Worm (Caenorhabditis elegans) whole organism, late embryonic: Measurements from ENCODE around the gene chk-2.
"Not testable (repeated sequence)": the region's sequence is repeated elsewhere in the genome, so short reads cannot be mapped to it uniquely, and the experiment has no call there.

Experiments used
- K09A11.1 ChIP-seq: sonication (generic microtip); optimal IDR thresholded peaks from 2 replicates; lab custom pipeline; 2017; ENCODE audit warnings: antibody characterized with exemption, mild to moderate bottlenecking, missing genetic modification characterization, missing compliant biosample characterization; ENCODE audit not compliant: insufficient read depth
- ahr-1 ChIP-seq: sonication (generic microtip); optimal IDR thresholded peaks from 2 replicates; lab custom pipeline; 2016; ENCODE audit warnings: missing genetic modification characterization, missing compliant biosample characterization
- ceh-19 ChIP-seq: fragments of 200-800 bp; sonication (Bioruptor generic); optimal IDR thresholded peaks from 2 replicates; lab custom pipeline; 2018; ENCODE audit warnings: mild to moderate bottlenecking, missing genetic modification characterization, missing compliant biosample characterization
- ceh-2 ChIP-seq: sonication (generic microtip); optimal IDR thresholded peaks from 2 replicates; lab custom pipeline; 2016; ENCODE audit warnings: missing genotype, missing genetic modification characterization, missing compliant biosample characterization
- ceh-24 ChIP-seq: sonication (generic microtip); optimal IDR thresholded peaks from 2 replicates; lab custom pipeline; 2016; ENCODE audit warnings: mild to moderate bottlenecking, missing genetic modification characterization, missing compliant biosample characterization
- ceh-30 ChIP-seq: fragments of 150-350 bp; optimal IDR thresholded peaks from 2 replicates; lab custom pipeline; 2014; ENCODE audit warnings: missing biosample characterization, missing genetic modification characterization
- ceh-31 ChIP-seq: sonication (generic microtip); optimal IDR thresholded peaks from 2 replicates; lab custom pipeline; 2016; ENCODE audit warnings: missing genetic modification characterization, missing compliant biosample characterization
- ceh-6 ChIP-seq: fragments of 200-800 bp; sonication (Bioruptor generic); optimal IDR thresholded peaks from 2 replicates; lab custom pipeline; 2018; ENCODE audit warnings: mild to moderate bottlenecking, missing genetic modification characterization, missing compliant biosample characterization
- che-1 ChIP-seq: sonication (generic microtip); optimal IDR thresholded peaks from 2 replicates; lab custom pipeline; 2016; ENCODE audit warnings: mild to moderate bottlenecking, missing genetic modification characterization, missing compliant biosample characterization
- dmd-4 ChIP-seq: sonication (generic microtip); optimal IDR thresholded peaks from 2 replicates; lab custom pipeline; 2016; ENCODE audit warnings: borderline replicate concordance, missing genetic modification characterization, missing compliant biosample characterization
- dve-1 ChIP-seq: sonication (generic microtip); optimal IDR thresholded peaks from 2 replicates; lab custom pipeline; 2017; ENCODE audit warnings: antibody characterized with exemption, mild to moderate bottlenecking, missing genetic modification characterization, missing compliant biosample characterization
- elt-2 ChIP-seq: sonication (generic microtip); optimal IDR thresholded peaks from 2 replicates; lab custom pipeline; 2016; ENCODE audit warnings: missing genetic modification reagents, missing genetic modification characterization, missing compliant biosample characterization
- elt-4 ChIP-seq: sonication (generic microtip); optimal IDR thresholded peaks from 2 replicates; lab custom pipeline; 2016; ENCODE audit warnings: missing genetic modification characterization, missing compliant biosample characterization
- ets-4 ChIP-seq: sonication (generic microtip); optimal IDR thresholded peaks from 2 replicates; lab custom pipeline; 2016; ENCODE audit warnings: missing genetic modification characterization, missing compliant biosample characterization
- eyg-1 ChIP-seq: sonication (generic microtip); optimal IDR thresholded peaks from 2 replicates; lab custom pipeline; 2016; ENCODE audit warnings: missing genotype, missing genetic modification characterization, missing compliant biosample characterization
- fax-1 ChIP-seq: sonication (generic microtip); optimal IDR thresholded peaks from 2 replicates; lab custom pipeline; 2016; ENCODE audit warnings: missing genotype, missing genetic modification characterization, missing compliant biosample characterization
- fkh-10 ChIP-seq: fragments of 150-350 bp; optimal IDR thresholded peaks from 2 replicates; lab custom pipeline; 2014; ENCODE audit warnings: missing biosample characterization, missing genetic modification reagents, missing genetic modification characterization
- fkh-6 ChIP-seq: sonication (generic microtip); optimal IDR thresholded peaks from 2 replicates; lab custom pipeline; 2016; ENCODE audit warnings: missing genetic modification characterization, missing compliant biosample characterization
- gmeb-2 ChIP-seq: sonication (generic microtip); optimal IDR thresholded peaks from 2 replicates; lab custom pipeline; 2016; ENCODE audit warnings: missing genetic modification characterization, inconsistent platforms, missing compliant biosample characterization
- hlh-15 ChIP-seq: sonication (generic microtip); optimal IDR thresholded peaks from 2 replicates; lab custom pipeline; 2016; ENCODE audit warnings: missing genetic modification characterization, missing compliant biosample characterization
- hlh-6 ChIP-seq: sonication (generic microtip); optimal IDR thresholded peaks from 2 replicates; lab custom pipeline; 2016; ENCODE audit warnings: missing genotype, missing genetic modification characterization, missing compliant biosample characterization
- hlh-8 ChIP-seq: sonication (generic microtip); optimal IDR thresholded peaks from 2 replicates; lab custom pipeline; 2016; ENCODE audit warnings: missing genotype, missing genetic modification characterization, missing compliant biosample characterization
- lim-6 ChIP-seq: sonication (generic microtip); optimal IDR thresholded peaks from 2 replicates; lab custom pipeline; 2016; ENCODE audit warnings: missing genetic modification characterization, missing compliant biosample characterization
- madf-2 ChIP-seq: sonication (generic microtip); optimal IDR thresholded peaks from 2 replicates; lab custom pipeline; 2017; ENCODE audit warnings: missing genetic modification characterization, missing compliant biosample characterization
- mec-3 ChIP-seq: sonication (generic microtip); optimal IDR thresholded peaks from 2 replicates; lab custom pipeline; 2016; ENCODE audit warnings: borderline replicate concordance, missing genetic modification characterization, missing compliant biosample characterization
- pag-3 ChIP-seq: sonication (generic microtip); optimal IDR thresholded peaks from 2 replicates; lab custom pipeline; 2016; ENCODE audit warnings: missing compliant biosample characterization, missing genetic modification characterization, borderline replicate concordance
- pha-2 ChIP-seq: sonication (generic microtip); optimal IDR thresholded peaks from 2 replicates; lab custom pipeline; 2017; ENCODE audit warnings: mild to moderate bottlenecking, missing genetic modification characterization, missing compliant biosample characterization
- pqm-1 ChIP-seq: sonication (generic microtip); optimal IDR thresholded peaks from 2 replicates; lab custom pipeline; 2016; ENCODE audit warnings: missing genetic modification characterization, missing compliant biosample characterization
- ref-2 ChIP-seq: sonication (generic microtip); optimal IDR thresholded peaks from 2 replicates; lab custom pipeline; 2016; ENCODE audit warnings: missing genetic modification characterization, missing compliant biosample characterization
- rnt-1 ChIP-seq: sonication (generic microtip); optimal IDR thresholded peaks from 2 replicates; lab custom pipeline; 2016; ENCODE audit warnings: missing genetic modification characterization, missing compliant biosample characterization
- sdc-2 ChIP-seq: sonication (generic microtip); optimal IDR thresholded peaks from 2 replicates; lab custom pipeline; 2016; ENCODE audit warnings: missing genotype, missing genetic modification characterization, missing compliant biosample characterization
- sox-2 ChIP-seq: fragments of 200-800 bp; sonication (Bioruptor generic); IDR thresholded peaks from 2 replicates; pipeline ENCODE4 v1.3.6; 2022; ENCODE audit warnings: missing genetic modification reagents, missing genetic modification characterization, missing compliant biosample characterization
- sox-4 ChIP-seq: sonication (generic microtip); optimal IDR thresholded peaks from 2 replicates; lab custom pipeline; 2017; ENCODE audit warnings: mild to moderate bottlenecking, missing genetic modification characterization, inconsistent platforms, missing compliant biosample characterization
- unc-42 ChIP-seq: sonication (generic microtip); optimal IDR thresholded peaks from 2 replicates; lab custom pipeline; 2016; ENCODE audit warnings: missing genotype, missing genetic modification characterization, missing compliant biosample characterization
- ztf-16 ChIP-seq: sonication (generic microtip); optimal IDR thresholded peaks from 2 replicates; lab custom pipeline; 2017; ENCODE audit warnings: missing genetic modification characterization, missing compliant biosample characterization

chk-2 gene

DNA sequence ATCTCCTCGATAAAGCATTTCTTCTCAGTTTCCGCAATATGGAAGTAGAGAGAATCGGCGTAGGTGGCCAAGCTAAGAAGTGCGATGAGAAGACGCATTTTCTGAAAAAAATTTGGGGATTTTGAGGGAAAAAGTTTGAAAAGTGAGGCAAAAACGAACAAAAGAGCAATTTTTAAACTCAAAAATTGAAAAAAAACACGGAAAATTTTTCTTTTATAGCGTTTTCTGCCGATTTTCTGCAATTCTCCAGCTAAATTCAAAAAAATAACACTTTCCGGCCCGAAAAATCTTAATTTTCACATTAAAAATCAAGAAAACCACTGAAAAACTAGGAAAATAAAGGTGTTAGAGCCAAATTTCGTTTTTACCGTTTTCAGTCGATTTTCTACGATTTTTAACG lies 33.2 kb upstream of the chk-2 start, which contains the start of gene tmed-4:
Gene tmed-4 (minus strand): TSS at position 101 of the 400 bp plus-strand sequence.
- TF ChIP-seq ets-4; unc-42 (tag; lab: Kevin White, UChicago); dmd-4 (tag; lab: Kevin White, UChicago): not testable (repeated sequence)

DNA sequence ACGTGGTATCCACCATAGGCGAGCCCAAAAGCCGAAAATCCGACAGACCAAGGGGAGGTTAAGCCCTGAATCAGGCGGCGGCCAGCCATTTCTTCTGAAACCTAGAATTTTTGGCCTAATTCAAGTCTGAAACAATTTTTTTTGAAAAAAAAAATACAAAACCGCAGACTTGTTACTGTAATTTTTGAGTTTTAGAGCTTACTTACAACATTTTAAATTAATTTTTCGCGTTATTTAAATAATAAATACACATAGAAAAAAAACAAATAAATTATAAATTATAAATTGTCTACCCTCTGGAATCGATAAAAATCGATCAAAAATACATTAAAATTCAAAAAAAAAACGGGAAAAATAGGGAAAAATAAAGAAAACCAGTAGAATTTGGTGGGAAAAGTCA lies 30.7 kb upstream of the chk-2 start, which contains the start of gene dhs-24:
Gene dhs-24 (minus strand): TSS at position 101 of the 400 bp plus-strand sequence.
- TF ChIP-seq che-1 (tag; lab: Kevin White, UChicago) (no peak), fkh-10 (GFP tag; lab: Kevin White, UChicago) (no peak), sdc-2 (tag; lab: Kevin White, UChicago) (no peak), sox-2 (GFP tag; lab: Robert Waterston, UW) (no peak), fax-1 (tag; lab: Kevin White, UChicago) (no peak), eyg-1 (tag; lab: Kevin White, UChicago) (no peak), lim-6 (tag; lab: Kevin White, UChicago) (no peak), ceh-24 (tag; lab: Kevin White, UChicago) (no peak), rnt-1 (no peak), ahr-1 (tag; lab: Kevin White, UChicago) (no peak), fkh-6 (no peak), hlh-8 (tag; lab: Kevin White, UChicago) (no peak), K09A11.1 (tag; lab: Kevin White, UChicago) (no peak), ref-2 (no peak)

DNA sequence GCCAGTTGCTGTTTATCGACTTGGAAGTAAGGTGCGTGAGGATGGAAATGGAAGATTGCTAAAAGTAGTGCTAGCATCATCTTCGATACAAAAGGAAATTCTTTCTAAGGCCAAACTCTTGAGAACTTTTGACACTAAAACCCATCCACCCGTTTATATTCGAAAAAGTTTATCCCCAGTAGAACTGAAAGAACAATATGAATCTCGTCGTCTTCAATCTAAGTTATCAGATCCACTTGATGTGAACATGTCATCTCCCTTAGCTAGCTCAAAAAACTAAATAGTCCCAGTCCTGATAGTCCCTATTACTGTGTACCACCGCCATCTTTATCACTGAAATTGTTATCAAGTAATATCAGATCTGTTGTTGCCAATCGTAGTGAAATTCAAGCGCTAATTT lies 21.1 kb upstream of the chk-2 start:
- no peak for TF ChIP-seq hlh-15 (tag; lab: Kevin White, UChicago)
- no peak for TF ChIP-seq ceh-19 (GFP tag; lab: Kevin White, UChicago)
- no peak for TF ChIP-seq lim-6 (tag; lab: Kevin White, UChicago)
- no peak for TF ChIP-seq hlh-6 (tag; lab: Kevin White, UChicago)
- TF ChIP-seq mec-3 = no peak
- TF ChIP-seq ceh-2 (tag; lab: Kevin White, UChicago) = no peak
- TF ChIP-seq eyg-1 (tag; lab: Kevin White, UChicago) = no peak
- TF ChIP-seq ceh-31 (tag; lab: Kevin White, UChicago) = no peak
- TF ChIP-seq dve-1 (tag; lab: Kevin White, UChicago) = no peak
- TF ChIP-seq pha-2 (tag; lab: Kevin White, UChicago) = no peak
- no peak for TF ChIP-seq pqm-1 (tag; lab: Kevin White, UChicago)
- TF ChIP-seq gmeb-2 (tag; lab: Kevin White, UChicago) = no peak
- no peak for TF ChIP-seq fkh-10 (GFP tag; lab: Kevin White, UChicago)
- TF ChIP-seq madf-2 (tag; lab: Kevin White, UChicago) = no peak
- no peak for TF ChIP-seq pag-3 (tag; lab: Kevin White, UChicago)
- TF ChIP-seq sox-4 (tag; lab: Kevin White, UChicago) = no peak
- no peak for TF ChIP-seq elt-4 (tag; lab: Kevin White, UChicago)
- no peak for TF ChIP-seq ztf-16 (tag; lab: Kevin White, UChicago)
- TF ChIP-seq ceh-6 (GFP tag; lab: Kevin White, UChicago) = no peak
- no peak for TF ChIP-seq fkh-6

- TF ChIP-seq elt-4 (tag; lab: Kevin White, UChicago) (no peak), ceh-30 (no peak), sox-2 (GFP tag; lab: Robert Waterston, UW) (no peak), che-1 (tag; lab: Kevin White, UChicago) (no peak), dmd-4 (tag; lab: Kevin White, UChicago) (no peak), elt-2 (tag; lab: Kevin White, UChicago) (no peak), sdc-2 (tag; lab: Kevin White, UChicago) (no peak), ceh-6 (GFP tag; lab: Kevin White, UChicago) (no peak)
Measured at ce11 chrV:19934223-19934622, 18.4 kb upstream of the chk-2 start, which contains the start of gene algn-7. Gene algn-7, minus strand, starts transcription at chrV:19934323.
